Worm (Caenorhabditis elegans): Measurements from ENCODE around the gene T28H10.1.

ce11 chrV:12550755-12551154, 47.2 kb downstream of the T28H10.1 start:
- no peak for TF ChIP-seq klf-2 (GFP tag; conservative IDR thresholded peaks at IDR 0.05)
- TF ChIP-seq T22C8.4 (GFP tag; IDR thresholded peaks at IDR 0.05): no peak
- TF ChIP-seq flt-1 (GFP tag; IDR thresholded peaks at IDR 0.05): no peak
- TF ChIP-seq med-1 (GFP tag; optimal IDR thresholded peaks at IDR 0.05; ENCODE audit: insufficient read depth): no peak
- no peak for TF ChIP-seq ztf-29 (GFP tag; IDR thresholded peaks at IDR 0.05)
